Worm (Caenorhabditis elegans) whole organism, L4 larva: ENCODE results near the gene kin-21.
A peak's percentile ranks its signal among the peaks of the same experiment; 100 is the strongest.

ENCODE experiments used
- F26F4.8 ChIP-seq: fragments of 200-800 bp; sonication (Bioruptor generic); conservative IDR thresholded peaks from 2 replicates; pipeline ENCODE4 v1.3.6; 2022; ENCODE audit warnings: missing genetic modification characterization, missing compliant biosample characterization
- F37D6.2 ChIP-seq: sonication (generic microtip); optimal IDR thresholded peaks from 2 replicates; lab custom pipeline; 2016; ENCODE audit warnings: mild to moderate bottlenecking, missing genetic modification characterization, missing compliant biosample characterization
- F44E2.7 ChIP-seq: fragments of 200-800 bp; sonication (Bioruptor generic); IDR thresholded peaks from 2 replicates; pipeline ENCODE4 v2.1.2; 2022; ENCODE audit warnings: missing genetic modification characterization, missing compliant biosample characterization
- T20F7.1 ChIP-seq: fragments of 200-800 bp; sonication (Bioruptor generic); optimal IDR thresholded peaks from 2 replicates; lab custom pipeline; 2018; ENCODE audit warnings: mild to moderate bottlenecking, missing genetic modification characterization, missing compliant biosample characterization
- Y5F2A.4 ChIP-seq: fragments of 200-800 bp; sonication (Bioruptor generic); optimal IDR thresholded peaks from 2 replicates; lab custom pipeline; 2018; ENCODE audit warnings: mild to moderate bottlenecking, missing genetic modification characterization, missing compliant biosample characterization
- aha-1 ChIP-seq: fragments of 150-350 bp; peaks from one replicate; lab custom pipeline; 2014; ENCODE audit warnings: missing biosample characterization, missing genetic modification characterization
- aly-2 ChIP-seq: sonication (generic microtip); optimal IDR thresholded peaks from 2 replicates; lab custom pipeline; 2018; ENCODE audit warnings: missing biosample characterization, missing genetic modification characterization
- ceh-20 ChIP-seq: fragments of 200-800 bp; sonication (Bioruptor generic); IDR thresholded peaks from 2 replicates; pipeline ENCODE4 v1.3.6; 2022; ENCODE audit warnings: missing genetic modification reagents, missing genetic modification characterization, missing compliant biosample characterization
- ceh-44 ChIP-seq: fragments of 200-800 bp; sonication (Bioruptor generic); IDR thresholded peaks from 2 replicates; pipeline ENCODE4 v1.3.6; 2022; ENCODE audit warnings: missing genetic modification reagents, missing genetic modification characterization, missing compliant biosample characterization
- ceh-62 ChIP-seq: sonication (generic microtip); optimal IDR thresholded peaks from 2 replicates; lab custom pipeline; 2017; ENCODE audit warnings: missing biosample characterization, missing genetic modification characterization
- ceh-82 ChIP-seq: sonication (generic microtip); optimal IDR thresholded peaks from 2 replicates; lab custom pipeline; 2017; ENCODE audit warnings: missing biosample characterization, missing genetic modification characterization
- ces-1 ChIP-seq: fragments of 150-350 bp; sonication (generic microtip); optimal IDR thresholded peaks from 4 replicates; lab custom pipeline; 2014; ENCODE audit warnings: missing biosample characterization, missing genetic modification reagents, missing genetic modification characterization
- cey-2 ChIP-seq: sonication (generic microtip); optimal IDR thresholded peaks from 3 replicates; lab custom pipeline; 2017; ENCODE audit warnings: missing genetic modification characterization, mild to moderate bottlenecking, missing compliant biosample characterization, antibody characterized with exemption, borderline replicate concordance; ENCODE audit not compliant: insufficient read depth
- daf-16 ChIP-seq, 3 experiments: sonication (generic microtip); optimal IDR thresholded peaks; 2 replicates each; lab custom pipeline; 2016 to 2017; ENCODE audit warnings: missing genetic modification characterization in 3 of 3, missing genetic modification reagents in 3 of 3, mild to moderate bottlenecking in 2 of 3, missing compliant biosample characterization in 2 of 3, missing biosample characterization in 1 of 3, moderate library complexity in 1 of 3
- daf-8 ChIP-seq: fragments of 200-800 bp; sonication (Bioruptor generic); IDR thresholded peaks from 2 replicates; pipeline ENCODE4 v1.3.6; 2022; ENCODE audit warnings: missing genetic modification characterization, missing compliant biosample characterization
- dmd-9 ChIP-seq: fragments of 200-800 bp; sonication (Bioruptor generic); IDR thresholded peaks from 2 replicates; pipeline ENCODE4 v1.3.6; 2022; ENCODE audit warnings: missing genetic modification reagents, missing genetic modification characterization, missing compliant biosample characterization
- dpl-1 ChIP-seq: fragments of 150-350 bp; optimal IDR thresholded peaks from 2 replicates; lab custom pipeline; 2014; ENCODE audit warnings: missing biosample characterization, missing genetic modification reagents, missing genetic modification characterization
- dve-1 ChIP-seq: sonication (generic microtip); optimal IDR thresholded peaks from 2 replicates; lab custom pipeline; 2017; ENCODE audit warnings: antibody characterized with exemption, mild to moderate bottlenecking, missing genetic modification characterization, missing compliant biosample characterization; ENCODE audit not compliant: insufficient read depth
- jun-1 ChIP-seq: fragments of 150-350 bp; optimal IDR thresholded peaks from 2 replicates; lab custom pipeline; 2014; ENCODE audit warnings: missing biosample characterization, missing genetic modification reagents, missing genetic modification characterization
- lin-13 ChIP-seq: fragments of 150-350 bp; optimal IDR thresholded peaks from 2 replicates; lab custom pipeline; 2014; ENCODE audit warnings: missing biosample characterization, missing genetic modification reagents, missing genetic modification characterization
- lin-38 ChIP-seq: fragments of 200-800 bp; sonication (Bioruptor generic); IDR thresholded peaks from 2 replicates; pipeline ENCODE4 v1.3.6; 2022; ENCODE audit warnings: missing genetic modification reagents, missing genetic modification characterization, missing compliant biosample characterization
- lir-3 ChIP-seq: sonication (generic microtip); optimal IDR thresholded peaks from 2 replicates; lab custom pipeline; 2016; ENCODE audit warnings: mild to moderate bottlenecking, missing genetic modification characterization, missing compliant biosample characterization
- mdt-29 ChIP-seq: fragments of 200-800 bp; sonication (Bioruptor generic); IDR thresholded peaks from 2 replicates; pipeline ENCODE4 v1.3.6; 2022; ENCODE audit warnings: missing genetic modification reagents, missing genetic modification characterization, missing compliant biosample characterization
- mep-1 ChIP-seq: fragments of 150-350 bp; sonication (generic microtip); optimal IDR thresholded peaks from 3 replicates; lab custom pipeline; 2014; ENCODE audit warnings: missing biosample characterization, missing genetic modification characterization
- mes-2 ChIP-seq: sonication (generic microtip); optimal IDR thresholded peaks from 2 replicates; lab custom pipeline; 2016; ENCODE audit warnings: missing genotype, mild to moderate bottlenecking, missing genetic modification characterization, missing compliant biosample characterization; ENCODE audit not compliant: poor library complexity, severe bottlenecking
- nhr-102 ChIP-seq: sonication (generic microtip); optimal IDR thresholded peaks from 2 replicates; lab custom pipeline; 2016; ENCODE audit warnings: mild to moderate bottlenecking, missing genetic modification characterization, moderate library complexity, missing compliant biosample characterization
- nhr-237 ChIP-seq: sonication (generic microtip); optimal IDR thresholded peaks from 2 replicates; lab custom pipeline; 2017; ENCODE audit warnings: missing biosample characterization, missing genetic modification characterization
- nhr-25 ChIP-seq: sonication (generic microtip); optimal IDR thresholded peaks from 2 replicates; lab custom pipeline; 2017; ENCODE audit warnings: missing genetic modification characterization, mild to moderate bottlenecking, missing compliant biosample characterization, antibody characterized with exemption, moderate library complexity, borderline replicate concordance; ENCODE audit not compliant: insufficient read depth
- nhr-28 ChIP-seq: fragments of 150-350 bp; optimal IDR thresholded peaks from 2 replicates; lab custom pipeline; 2014; ENCODE audit warnings: missing biosample characterization, missing genetic modification characterization
- nhr-42 ChIP-seq: fragments of 200-800 bp; sonication (Bioruptor generic); IDR thresholded peaks from 2 replicates; pipeline ENCODE4 v1.3.6; 2022; ENCODE audit warnings: missing genetic modification characterization, missing compliant biosample characterization
- nhr-76 ChIP-seq: fragments of 150-350 bp; optimal IDR thresholded peaks from 2 replicates; lab custom pipeline; 2014; ENCODE audit warnings: missing biosample characterization, missing genetic modification characterization
- nhr-77 ChIP-seq: fragments of 150-350 bp; optimal IDR thresholded peaks from 2 replicates; lab custom pipeline; 2014; ENCODE audit warnings: missing biosample characterization, missing genetic modification characterization
- saeg-2 ChIP-seq: fragments of 200-800 bp; sonication (Bioruptor generic); IDR thresholded peaks from 2 replicates; pipeline ENCODE4 v1.3.6; 2022; ENCODE audit warnings: missing genetic modification reagents, missing genetic modification characterization, missing compliant biosample characterization
- spr-3 ChIP-seq: fragments of 200-800 bp; sonication (Bioruptor generic); optimal IDR thresholded peaks from 2 replicates; lab custom pipeline; 2018; ENCODE audit warnings: mild to moderate bottlenecking, missing genetic modification characterization, missing compliant biosample characterization
- tag-97 ChIP-seq: fragments of 200-800 bp; sonication (Bioruptor generic); IDR thresholded peaks from 2 replicates; pipeline ENCODE4 v1.3.6; 2022; ENCODE audit warnings: missing genetic modification characterization, missing compliant biosample characterization
- unc-130 ChIP-seq: sonication (generic microtip); optimal IDR thresholded peaks from 2 replicates; lab custom pipeline; 2016; ENCODE audit warnings: missing genetic modification reagents, missing genetic modification characterization, missing compliant biosample characterization
- unc-62 ChIP-seq, 3 experiments: fragments of 150-350 bp in 1 of 3; sonication (generic microtip); optimal IDR thresholded peaks in 2 of 3; peaks in 1 of 3; 1 replicate in 1 of 3; 2 replicates in 2 of 3; lab custom pipeline; 2014 to 2017; ENCODE audit warnings: missing biosample characterization in 3 of 3, missing genetic modification characterization in 3 of 3, missing genetic modification reagents in 3 of 3, missing genotype in 1 of 3
- vab-7 ChIP-seq: fragments of 200-800 bp; sonication (Bioruptor generic); IDR thresholded peaks from 2 replicates; pipeline ENCODE4 v1.3.6; 2022; ENCODE audit warnings: missing genetic modification reagents, missing genetic modification characterization, missing compliant biosample characterization
- zip-2 ChIP-seq: fragments of 150-350 bp; optimal IDR thresholded peaks from 2 replicates; lab custom pipeline; 2014; ENCODE audit warnings: missing biosample characterization, missing genetic modification characterization
- ztf-11 ChIP-seq: fragments of 150-350 bp; optimal IDR thresholded peaks from 2 replicates; lab custom pipeline; 2014; ENCODE audit warnings: missing biosample characterization, missing genetic modification characterization

kin-21 gene

DNA sequence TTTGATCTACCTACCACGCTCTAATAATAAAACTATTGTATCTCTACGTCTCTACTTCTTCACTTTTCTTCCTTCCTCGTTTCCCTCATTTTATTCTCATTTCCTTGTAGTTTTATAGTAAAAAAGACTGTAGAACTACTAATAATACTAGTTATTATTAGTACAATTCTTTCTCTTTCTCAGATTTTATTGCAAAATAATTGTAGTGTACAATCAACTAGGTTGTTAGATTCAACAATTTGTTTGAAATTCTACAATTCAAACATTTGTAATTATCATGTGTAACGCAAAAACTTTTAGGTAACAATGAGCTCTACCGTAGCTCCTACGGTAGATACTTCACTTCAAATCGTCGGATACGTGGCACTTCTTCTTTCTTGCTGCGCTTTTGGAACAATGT, 23.0 kb downstream of the kin-21 start, which contains the start of gene K07F5.12:
K07F5.12 (plus strand) TSS at position 301 of the 400 bp plus-strand sequence.
- TF ChIP-seq cey-2 (tag; lab: Kevin White, UChicago) (no peak), ceh-82 (tag; lab: Kevin White, UChicago) (no peak), ceh-62 (tag; lab: Kevin White, UChicago) (no peak), nhr-28 (tag; lab: Kevin White, UChicago) (no peak), nhr-76 (tag; lab: Kevin White, UChicago) (no peak), ztf-11 (tag; lab: Kevin White, UChicago) (no peak)

DNA sequence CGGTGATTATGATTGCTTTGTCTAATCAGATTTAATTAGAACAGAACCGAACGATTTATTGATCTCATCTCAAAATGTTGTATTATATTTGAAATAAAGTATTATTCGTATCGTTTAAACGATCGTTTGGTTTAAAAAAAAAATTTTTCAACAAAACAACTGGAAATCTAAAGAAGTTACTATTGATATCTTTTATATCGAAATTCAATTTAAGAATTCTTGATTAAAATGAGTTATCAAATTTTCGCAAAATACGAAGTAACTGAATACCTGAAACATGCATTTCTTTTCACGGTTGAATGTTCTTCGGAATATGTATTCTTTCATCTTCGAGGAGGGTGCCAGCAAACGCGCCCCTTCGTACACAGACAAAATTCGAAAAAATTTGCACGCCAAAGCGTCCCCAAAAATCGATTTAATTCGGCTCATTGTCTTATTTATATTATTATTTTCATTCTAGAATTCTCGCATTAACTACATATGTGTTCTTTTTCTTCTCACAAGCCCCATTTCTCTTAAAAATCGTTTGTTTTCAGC, 25.3 kb downstream of the kin-21 start, which contains the start of gene npp-1:
npp-1 (plus strand) TSS at position 537 of the 537 bp plus-strand sequence.
- TF ChIP-seq lin-13, result peak; percentile 30
- 0 out of 2 replicates have a peak, but pooled peaks have one; percentile 5 for TF ChIP-seq vab-7 (GFP tag; lab: Robert Waterston, UW)
- TF ChIP-seq lin-38 (GFP tag; lab: Robert Waterston, UW), result peak; percentile 86
- no peak for TF ChIP-seq aly-2 (tag; lab: Kevin White, UChicago)
- peak in 1 of 2 experiments; percentile 92 for TF ChIP-seq unc-62 (GFP tag; optimal IDR thresholded peaks at IDR 0.05 in 1 of 2; lab: Kevin White, UChicago)
- no peak for TF ChIP-seq unc-62 (tag; optimal IDR thresholded peaks at IDR 0.05; lab: Kevin White, UChicago)
- peak; percentile 20 for TF ChIP-seq dve-1
- TF ChIP-seq unc-130 (GFP tag; lab: Kevin White, UChicago), result peak; percentile 10
- TF ChIP-seq daf-16 (GFP tag; optimal IDR thresholded peaks at IDR 0.05; lab: Kevin White, UChicago), result no peak
- TF ChIP-seq daf-16 (tag; optimal IDR thresholded peaks at IDR 0.05; lab: Kevin White, UChicago), result peak; percentile 12
- TF ChIP-seq mes-2 (tag; lab: Kevin White, UChicago), result peak; percentile 88
- TF ChIP-seq nhr-28 (tag; lab: Kevin White, UChicago), result peak; percentile 17
- TF ChIP-seq nhr-76 (tag; lab: Kevin White, UChicago), result no peak
- TF ChIP-seq spr-3 (GFP tag; lab: Kevin White, UChicago), result no peak
- peak; percentile 55 for TF ChIP-seq dpl-1 (GFP tag; lab: Kevin White, UChicago)
- no peak for TF ChIP-seq F37D6.2 (tag; lab: Kevin White, UChicago)
- peak; percentile 57 for TF ChIP-seq aha-1 (tag; lab: Kevin White, UChicago)
- peak; percentile 28 for TF ChIP-seq nhr-77 (tag; lab: Kevin White, UChicago)
- no peak for TF ChIP-seq daf-8 (GFP tag; lab: Robert Waterston, UW)
- TF ChIP-seq cey-2 (tag; lab: Kevin White, UChicago), result no peak
- peak; percentile 7 for TF ChIP-seq T20F7.1

DNA sequence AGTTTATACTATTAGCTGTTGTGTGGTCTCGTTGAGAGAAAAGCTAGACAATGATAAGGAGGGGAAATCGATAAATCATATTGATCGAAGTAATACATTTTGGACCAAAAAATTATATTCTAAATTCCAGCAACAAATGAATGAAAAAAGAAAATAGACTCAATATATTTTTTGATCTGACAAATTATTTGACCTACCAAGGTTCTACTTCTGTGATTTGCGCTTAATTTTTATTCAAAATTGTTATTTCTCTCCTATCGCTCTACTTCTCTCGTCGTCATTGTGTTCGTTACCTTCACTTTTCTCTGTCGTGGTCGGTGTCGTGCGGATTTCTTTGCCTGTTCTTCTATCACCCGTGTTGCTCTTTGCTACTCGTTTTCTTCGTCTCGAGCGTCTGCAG, 26.3 kb downstream of the kin-21 start:
- TF ChIP-seq tag-97 (GFP tag; lab: Robert Waterston, UW) (no peak), dve-1 (no peak), ceh-62 (tag; lab: Kevin White, UChicago) (no peak), mdt-29 (GFP tag; lab: Robert Waterston, UW) (no peak), dpl-1 (GFP tag; lab: Kevin White, UChicago) (no peak), F37D6.2 (tag; lab: Kevin White, UChicago) (no peak), saeg-2 (GFP tag; lab: Robert Waterston, UW) (no peak), ceh-44 (GFP tag; lab: Robert Waterston, UW) (no peak), mes-2 (tag; lab: Kevin White, UChicago) (no peak), unc-62 (GFP tag; optimal IDR thresholded peaks at IDR 0.05 in 1 of 2; lab: Kevin White, UChicago) (no peak), unc-62 (tag; optimal IDR thresholded peaks at IDR 0.05; lab: Kevin White, UChicago) (no peak), ces-1 (no peak), ceh-20 (no peak), lin-38 (GFP tag; lab: Robert Waterston, UW) (no peak), nhr-25 (tag; lab: Kevin White, UChicago) (no peak)

DNA sequence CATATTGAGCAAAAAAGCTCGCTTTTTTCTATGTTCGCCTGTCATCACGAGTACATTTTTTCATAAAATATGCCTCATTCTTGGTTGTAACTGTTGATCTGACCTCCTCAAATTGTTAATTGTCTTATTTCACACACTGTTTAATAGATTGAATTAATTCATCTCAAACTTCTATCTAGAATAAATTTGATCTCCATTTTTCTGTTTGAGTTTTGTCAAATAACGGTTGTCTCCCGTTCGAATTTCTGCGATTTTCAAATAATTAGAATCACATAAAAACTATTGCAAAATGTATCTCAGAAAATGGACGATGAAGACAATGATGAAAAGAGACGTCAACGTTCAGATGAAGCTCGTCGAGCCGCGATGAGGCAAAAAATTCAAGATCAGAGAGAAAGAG, 29.2 kb downstream of the kin-21 start, which contains the start of gene K07F5.14:
K07F5.14 (plus strand) TSS at position 301 of the 400 bp plus-strand sequence.
- TF ChIP-seq mep-1 (tag; lab: Kevin White, UChicago), result no peak
- TF ChIP-seq nhr-77 (tag; lab: Kevin White, UChicago), result no peak
- TF ChIP-seq lir-3 (tag; lab: Kevin White, UChicago), result no peak
- TF ChIP-seq nhr-42 (GFP tag; lab: Robert Waterston, UW), result no peak
- no peak for TF ChIP-seq Y5F2A.4 (GFP tag; lab: Kevin White, UChicago)
- no peak for TF ChIP-seq nhr-237
- TF ChIP-seq zip-2 (tag; lab: Kevin White, UChicago), result no peak
- no peak for TF ChIP-seq jun-1 (tag; lab: Kevin White, UChicago)
- no peak for TF ChIP-seq dmd-9 (GFP tag; lab: Robert Waterston, UW)
- no peak for TF ChIP-seq F26F4.8
- no peak for TF ChIP-seq F44E2.7
- TF ChIP-seq nhr-76 (tag; lab: Kevin White, UChicago), result no peak
- no peak for TF ChIP-seq nhr-102 (tag; lab: Kevin White, UChicago)
- TF ChIP-seq, all 104 proteins: peak for 0
